Worm (Caenorhabditis elegans): ENCODE measurements around the gene C15B12.1.
A peak's percentile ranks its signal among the peaks of the same experiment; 100 is the strongest.

Gene C15B12.1

DNA sequence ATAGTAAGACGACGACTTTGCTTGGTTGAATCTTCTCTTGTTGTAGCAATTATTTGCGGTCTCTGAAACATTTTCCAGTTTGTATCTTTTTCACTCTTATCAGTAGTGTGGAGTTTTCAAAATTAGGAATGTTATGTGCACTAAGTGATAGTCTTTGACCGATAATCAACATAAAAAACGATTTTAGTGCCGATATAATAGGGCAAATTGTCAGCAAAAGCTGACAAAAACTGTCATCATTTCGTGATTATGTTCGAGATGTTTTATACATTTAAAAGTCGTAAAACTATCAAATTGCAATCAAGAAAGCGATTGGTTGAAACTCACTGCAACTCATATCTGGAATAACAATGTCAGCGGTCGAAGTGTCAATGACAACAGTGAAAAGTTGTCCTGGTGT is 31.4 kb upstream of the C15B12.1 start:
- no peak for TF ChIP-seq cebp-2 (GFP tag; IDR thresholded peaks at IDR 0.05)
- TF ChIP-seq lag-1 (GFP tag; IDR thresholded peaks at IDR 0.05): no peak
- no peak for TF ChIP-seq nhr-120 (GFP tag; IDR thresholded peaks at IDR 0.05)
- TF ChIP-seq B0336.3 (GFP tag; IDR thresholded peaks at IDR 0.05): no peak
- TF ChIP-seq zfh-2 (GFP tag; conservative IDR thresholded peaks at IDR 0.05): no peak
- no peak for TF ChIP-seq F55B11.4 (tag; optimal IDR thresholded peaks at IDR 0.05; ENCODE audit: borderline replicate concordance, insufficient read depth)
- TF ChIP-seq F33H1.4 (GFP tag; IDR thresholded peaks at IDR 0.05): no peak
- no peak for TF ChIP-seq B0035.1 (tag; optimal IDR thresholded peaks at IDR 0.05)
- peak; percentile 23 for TF ChIP-seq nhr-80 (tag; optimal IDR thresholded peaks at IDR 0.05)

DNA sequence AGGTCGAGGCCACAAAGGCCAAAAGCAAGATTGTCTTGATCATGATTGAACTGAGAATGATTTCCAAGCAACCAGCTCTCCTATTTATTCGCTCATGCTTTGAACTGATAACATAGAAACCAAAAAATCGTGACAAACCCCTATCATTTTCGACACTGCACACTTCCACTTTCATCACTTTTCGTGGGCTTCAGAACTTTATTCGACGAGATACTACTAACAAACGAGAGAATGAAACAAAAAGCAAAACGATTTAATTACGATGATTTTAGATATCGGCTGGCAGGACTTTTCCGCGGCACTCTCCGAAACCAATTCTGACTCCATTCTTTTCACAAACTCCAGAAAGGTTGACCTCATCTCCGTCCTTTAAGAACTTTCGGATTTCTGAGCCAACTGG is 30.0 kb upstream of the C15B12.1 start, which contains the start of gene asp-14:
Gene asp-14 (minus strand): TSS at position 101 of the 400 bp plus-strand sequence.
- TF ChIP-seq unc-130 (GFP tag; optimal IDR thresholded peaks at IDR 0.05): no peak
- TF ChIP-seq F39B2.1 (GFP tag; IDR thresholded peaks at IDR 0.05): no peak
- TF ChIP-seq B0035.1 (tag; optimal IDR thresholded peaks at IDR 0.05): no peak
- TF ChIP-seq B0261.1 (tag; optimal IDR thresholded peaks at IDR 0.05): no peak
- TF ChIP-seq egl-18 (GFP tag; IDR thresholded peaks at IDR 0.05): no peak
- TF ChIP-seq nhr-27 (tag; optimal IDR thresholded peaks at IDR 0.05): no peak
- TF ChIP-seq tbp1 (GFP tag; optimal IDR thresholded peaks at IDR 0.05): no peak
- TF ChIP-seq nfya-2 (GFP tag; IDR thresholded peaks at IDR 0.05): no peak
- no peak for TF ChIP-seq Y95B8A.8 (GFP tag; IDR thresholded peaks at IDR 0.05)
- no peak for TF ChIP-seq ztf-25 (GFP tag; IDR thresholded peaks at IDR 0.05)
- no peak for TF ChIP-seq madf-6 (GFP tag; IDR thresholded peaks at IDR 0.05)
- TF ChIP-seq hsf-1 (GFP tag; IDR thresholded peaks at IDR 0.05): no peak
- no peak for TF ChIP-seq ama-1 (optimal IDR thresholded peaks at IDR 0.05)
- TF ChIP-seq ama-1 (GFP tag; optimal IDR thresholded peaks at IDR 0.05): no peak
- no peak for TF ChIP-seq aptf-2 (GFP tag; conservative IDR thresholded peaks at IDR 0.05)
- TF ChIP-seq Y56A3A.18 (GFP tag; IDR thresholded peaks at IDR 0.05): no peak
- no peak for TF ChIP-seq ztf-6 (GFP tag; IDR thresholded peaks at IDR 0.05)
- no peak for TF ChIP-seq somi-1 (GFP tag; optimal IDR thresholded peaks at IDR 0.05)

DNA sequence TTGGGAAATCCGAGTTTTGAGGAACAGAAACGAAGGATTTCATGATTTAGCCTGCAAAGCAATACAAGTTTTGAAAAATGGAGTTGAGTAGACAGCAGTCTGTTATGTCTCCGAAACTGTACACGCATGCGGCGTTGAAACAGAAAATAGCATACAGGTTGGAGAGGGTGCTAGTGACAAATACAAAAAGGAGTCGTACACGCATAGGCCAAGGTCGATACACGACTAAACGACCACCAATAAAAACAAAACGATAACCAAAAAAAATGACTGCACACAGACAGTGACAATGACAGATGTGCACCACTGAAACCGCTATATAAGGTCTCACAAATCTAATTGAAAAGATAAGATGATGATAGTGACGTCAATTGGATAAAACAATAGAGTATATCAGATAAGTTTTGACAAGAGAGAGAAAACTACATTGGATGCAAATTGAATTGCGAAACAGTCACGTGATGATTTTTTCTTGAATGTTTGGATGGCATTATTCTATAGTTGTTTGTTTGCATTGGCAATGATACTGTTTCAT is 27.7 kb upstream of the C15B12.1 start, which contains the start of gene fah-1:
Gene fah-1 (minus strand): TSS at position 51 of the 535 bp plus-strand sequence.
- TF ChIP-seq hmg-1.2 (GFP tag; IDR thresholded peaks at IDR 0.05) (peak; percentile 63), athp-1 (tag; optimal IDR thresholded peaks at IDR 0.05) (no peak), B0336.3 (GFP tag; IDR thresholded peaks at IDR 0.05) (0 out of 2 replicates have a peak, but pooled peaks have one; percentile 28), Y67H2A.10 (GFP tag; conservative IDR thresholded peaks at IDR 0.05) (no peak), D2030.7 (GFP tag; IDR thresholded peaks at IDR 0.05) (no peak), gei-17 (GFP tag; optimal IDR thresholded peaks at IDR 0.05) (peak; percentile 34), lin-26 (GFP tag; IDR thresholded peaks at IDR 0.05) (no peak), somi-1 (GFP tag; optimal IDR thresholded peaks at IDR 0.05) (peak; percentile 39), nhr-80 (tag; optimal IDR thresholded peaks at IDR 0.05) (peak; percentile 81), dpff-1 (tag; optimal IDR thresholded peaks at IDR 0.05) (no peak), nhr-179 (tag; optimal IDR thresholded peaks at IDR 0.05) (no peak), atf-7 (tag; optimal IDR thresholded peaks at IDR 0.05) (peak; percentile 46), nfya-2 (GFP tag; IDR thresholded peaks at IDR 0.05) (0 out of 2 replicates have a peak, but pooled peaks have one; percentile 50), snpc-1.1 (tag; optimal IDR thresholded peaks at IDR 0.05; ENCODE audit: insufficient read depth) (no peak), unc-62 (GFP tag; optimal IDR thresholded peaks at IDR 0.05) (peak; percentile 71), attf-5 (GFP tag; optimal IDR thresholded peaks at IDR 0.05) (peak; percentile 10), nhr-27 (tag; optimal IDR thresholded peaks at IDR 0.05) (no peak), lin-40 (tag; optimal IDR thresholded peaks at IDR 0.05) (peak; percentile 69), F49E8.2 (tag; optimal IDR thresholded peaks at IDR 0.05; ENCODE audit: insufficient read depth) (no peak), cebp-1 (GFP tag; IDR thresholded peaks at IDR 0.05) (peak; percentile 91), cebp-1 (tag; optimal IDR thresholded peaks at IDR 0.05) (peak; percentile 96), ZK185.1 (tag; optimal IDR thresholded peaks at IDR 0.05; ENCODE audit: poor library complexity, severe bottlenecking) (no peak)

All from whole organism, young adult.